Worm (Caenorhabditis elegans) whole organism, L4 larva: Measurements from ENCODE around the gene srz-56.

Experiments used
- F26F4.8 ChIP-seq: fragments of 200-800 bp; sonication (Bioruptor generic); conservative IDR thresholded peaks from 2 replicates; pipeline ENCODE4 v1.3.6; 2022; ENCODE audit warnings: missing genetic modification characterization, missing compliant biosample characterization
- F37D6.2 ChIP-seq: sonication (generic microtip); optimal IDR thresholded peaks from 2 replicates; lab custom pipeline; 2016; ENCODE audit warnings: mild to moderate bottlenecking, missing genetic modification characterization, missing compliant biosample characterization
- F44E2.7 ChIP-seq: fragments of 200-800 bp; sonication (Bioruptor generic); IDR thresholded peaks from 2 replicates; pipeline ENCODE4 v2.1.2; 2022; ENCODE audit warnings: missing genetic modification characterization, missing compliant biosample characterization
- F49E8.2 ChIP-seq: sonication (generic microtip); optimal IDR thresholded peaks from 2 replicates; lab custom pipeline; 2016; ENCODE audit warnings: missing compliant biosample characterization, mild to moderate bottlenecking, missing genetic modification characterization, borderline replicate concordance
- R02D3.7 ChIP-seq: fragments of 150-350 bp; sonication (generic microtip); optimal IDR thresholded peaks from 3 replicates; lab custom pipeline; 2014; ENCODE audit warnings: missing biosample characterization, missing genetic modification characterization
- T20F7.1 ChIP-seq: fragments of 200-800 bp; sonication (Bioruptor generic); optimal IDR thresholded peaks from 2 replicates; lab custom pipeline; 2018; ENCODE audit warnings: mild to moderate bottlenecking, missing genetic modification characterization, missing compliant biosample characterization
- Y5F2A.4 ChIP-seq: fragments of 200-800 bp; sonication (Bioruptor generic); optimal IDR thresholded peaks from 2 replicates; lab custom pipeline; 2018; ENCODE audit warnings: mild to moderate bottlenecking, missing genetic modification characterization, missing compliant biosample characterization
- ZK337.2 ChIP-seq: fragments of 200-800 bp; sonication (Bioruptor generic); IDR thresholded peaks from 2 replicates; pipeline ENCODE4 v1.3.6; 2022; ENCODE audit warnings: missing genetic modification reagents, missing genetic modification characterization, missing compliant biosample characterization
- ZK546.5 ChIP-seq, 2 experiments: sonication (generic microtip); optimal IDR thresholded peaks; 2 replicates each; lab custom pipeline; 2017; ENCODE audit warnings: missing biosample characterization in 2 of 2, missing genetic modification characterization in 2 of 2
- arid-1 ChIP-seq: fragments of 200-800 bp; sonication (Bioruptor generic); conservative IDR thresholded peaks from 2 replicates; pipeline ENCODE4 v1.3.6; 2022; ENCODE audit warnings: missing genetic modification reagents, missing genetic modification characterization, missing compliant biosample characterization
- attf-4 ChIP-seq: sonication (generic microtip); optimal IDR thresholded peaks from 3 replicates; lab custom pipeline; 2017; ENCODE audit warnings: missing biosample characterization, missing genetic modification characterization
- ceh-28 ChIP-seq: fragments of 150-350 bp; optimal IDR thresholded peaks from 2 replicates; lab custom pipeline; 2014; ENCODE audit warnings: missing biosample characterization, missing genetic modification reagents, missing genetic modification characterization
- ceh-62 ChIP-seq: sonication (generic microtip); optimal IDR thresholded peaks from 2 replicates; lab custom pipeline; 2017; ENCODE audit warnings: missing biosample characterization, missing genetic modification characterization
- daf-16 ChIP-seq, 3 experiments: sonication (generic microtip); optimal IDR thresholded peaks; 2 replicates each; lab custom pipeline; 2016 to 2017; ENCODE audit warnings: missing genetic modification characterization in 3 of 3, missing genetic modification reagents in 3 of 3, mild to moderate bottlenecking in 2 of 3, missing compliant biosample characterization in 2 of 3, missing biosample characterization in 1 of 3, moderate library complexity in 1 of 3
- dmd-6 ChIP-seq: fragments of 200-800 bp; sonication (Bioruptor generic); IDR thresholded peaks from 2 replicates; pipeline ENCODE4 v1.3.6; 2022; ENCODE audit warnings: missing genetic modification reagents, missing genetic modification characterization, missing compliant biosample characterization
- duxl-1 ChIP-seq: sonication (generic microtip); optimal IDR thresholded peaks from 2 replicates; lab custom pipeline; 2016; ENCODE audit warnings: mild to moderate bottlenecking, missing genetic modification characterization, moderate library complexity, missing compliant biosample characterization; ENCODE audit not compliant: poor library complexity
- egl-27 ChIP-seq: sonication (generic microtip); optimal IDR thresholded peaks from 3 replicates; lab custom pipeline; 2017; ENCODE audit warnings: missing biosample characterization, missing genetic modification reagents, missing genetic modification characterization
- fkh-10 ChIP-seq: fragments of 150-350 bp; optimal IDR thresholded peaks from 2 replicates; lab custom pipeline; 2014; ENCODE audit warnings: missing biosample characterization, missing genetic modification reagents, missing genetic modification characterization
- hif-1 ChIP-seq, 2 experiments: sonication (generic microtip); optimal IDR thresholded peaks; 2 replicates each; lab custom pipeline; 2016 to 2017; ENCODE audit warnings: missing compliant biosample characterization in 2 of 2, missing genetic modification characterization in 2 of 2, missing genetic modification reagents in 2 of 2, missing genotype in 2 of 2, mild to moderate bottlenecking in 1 of 2
- hlh-30 ChIP-seq: sonication (generic microtip); optimal IDR thresholded peaks from 2 replicates; lab custom pipeline; 2017; ENCODE audit warnings: antibody characterized with exemption, mild to moderate bottlenecking, missing genetic modification characterization, missing compliant biosample characterization; ENCODE audit not compliant: insufficient read depth
- hmg-1.1 ChIP-seq: fragments of 200-800 bp; sonication (Bioruptor generic); IDR thresholded peaks from 2 replicates; pipeline ENCODE4 v1.3.6; 2022; ENCODE audit warnings: missing genetic modification reagents, missing genetic modification characterization, missing compliant biosample characterization
- lin-15B ChIP-seq: fragments of 150-350 bp; sonication (generic microtip); optimal IDR thresholded peaks from 3 replicates; lab custom pipeline; 2014; ENCODE audit warnings: missing biosample characterization, missing genetic modification characterization
- lin-38 ChIP-seq: fragments of 200-800 bp; sonication (Bioruptor generic); IDR thresholded peaks from 2 replicates; pipeline ENCODE4 v1.3.6; 2022; ENCODE audit warnings: missing genetic modification reagents, missing genetic modification characterization, missing compliant biosample characterization
- madf-9 ChIP-seq: fragments of 200-800 bp; sonication (Bioruptor generic); conservative IDR thresholded peaks from 2 replicates; pipeline ENCODE4 v1.3.6; 2022; ENCODE audit warnings: missing genetic modification reagents, missing genetic modification characterization, missing compliant biosample characterization
- mes-2 ChIP-seq: sonication (generic microtip); optimal IDR thresholded peaks from 2 replicates; lab custom pipeline; 2016; ENCODE audit warnings: missing genotype, mild to moderate bottlenecking, missing genetic modification characterization, missing compliant biosample characterization; ENCODE audit not compliant: poor library complexity, severe bottlenecking
- nhr-102 ChIP-seq: sonication (generic microtip); optimal IDR thresholded peaks from 2 replicates; lab custom pipeline; 2016; ENCODE audit warnings: mild to moderate bottlenecking, missing genetic modification characterization, moderate library complexity, missing compliant biosample characterization
- nhr-25 ChIP-seq: sonication (generic microtip); optimal IDR thresholded peaks from 2 replicates; lab custom pipeline; 2017; ENCODE audit warnings: missing genetic modification characterization, mild to moderate bottlenecking, missing compliant biosample characterization, antibody characterized with exemption, moderate library complexity, borderline replicate concordance; ENCODE audit not compliant: insufficient read depth
- nhr-42 ChIP-seq: fragments of 200-800 bp; sonication (Bioruptor generic); IDR thresholded peaks from 2 replicates; pipeline ENCODE4 v1.3.6; 2022; ENCODE audit warnings: missing genetic modification characterization, missing compliant biosample characterization
- nhr-48 ChIP-seq: sonication (generic microtip); optimal IDR thresholded peaks from 2 replicates; lab custom pipeline; 2016; ENCODE audit warnings: mild to moderate bottlenecking, missing genetic modification characterization, missing compliant biosample characterization
- nhr-6 ChIP-seq: fragments of 150-350 bp; optimal IDR thresholded peaks from 2 replicates; lab custom pipeline; 2014; ENCODE audit warnings: missing biosample characterization, missing genetic modification characterization
- pha-4 ChIP-seq, 2 experiments: fragments of 150-350 bp in 1 of 2; fragments of 200-800 bp in 1 of 2; sonication (Bioruptor generic) in 1 of 2; IDR thresholded peaks in 1 of 2; optimal IDR thresholded peaks in 1 of 2; 2 replicates each; pipeline versions ENCODE4 v1.3.6 to Lab custom; 2014 to 2022; ENCODE audit warnings: missing genetic modification characterization in 2 of 2, missing genetic modification reagents in 2 of 2, missing biosample characterization in 1 of 2, missing compliant biosample characterization in 1 of 2
- pqm-1 ChIP-seq: sonication (generic microtip); optimal IDR thresholded peaks from 2 replicates; lab custom pipeline; 2017; ENCODE audit warnings: missing biosample characterization, missing genetic modification characterization
- saeg-2 ChIP-seq: fragments of 200-800 bp; sonication (Bioruptor generic); IDR thresholded peaks from 2 replicates; pipeline ENCODE4 v1.3.6; 2022; ENCODE audit warnings: missing genetic modification reagents, missing genetic modification characterization, missing compliant biosample characterization
- set-16 ChIP-seq: fragments of 200-800 bp; sonication (Bioruptor generic); IDR thresholded peaks from 2 replicates; pipeline ENCODE4 v1.3.6; 2022; ENCODE audit warnings: missing genetic modification reagents, missing genetic modification characterization, missing compliant biosample characterization
- snpc-4 ChIP-seq: fragments of 150-350 bp; optimal IDR thresholded peaks from 2 replicates; lab custom pipeline; 2014; ENCODE audit warnings: missing biosample characterization, missing genetic modification characterization
- tag-97 ChIP-seq: fragments of 200-800 bp; sonication (Bioruptor generic); IDR thresholded peaks from 2 replicates; pipeline ENCODE4 v1.3.6; 2022; ENCODE audit warnings: missing genetic modification characterization, missing compliant biosample characterization
- tra-1 ChIP-seq: fragments of 200-800 bp; sonication (Bioruptor generic); IDR thresholded peaks from 2 replicates; pipeline ENCODE4 v1.3.6; 2022; ENCODE audit warnings: missing genetic modification reagents, missing genetic modification characterization, missing compliant biosample characterization
- unc-39 ChIP-seq: sonication (generic microtip); optimal IDR thresholded peaks from 2 replicates; lab custom pipeline; 2017; ENCODE audit warnings: missing biosample characterization, missing genetic modification characterization
- zfp-2 ChIP-seq: sonication (generic microtip); optimal IDR thresholded peaks from 2 replicates; lab custom pipeline; 2016; ENCODE audit warnings: mild to moderate bottlenecking, missing genetic modification characterization, missing compliant biosample characterization
- zfp-3 ChIP-seq: fragments of 200-800 bp; sonication (Bioruptor generic); conservative IDR thresholded peaks from 2 replicates; pipeline ENCODE4 v1.3.6; 2022; ENCODE audit warnings: missing genetic modification reagents, missing genetic modification characterization, missing compliant biosample characterization
- zip-2 ChIP-seq: fragments of 150-350 bp; optimal IDR thresholded peaks from 2 replicates; lab custom pipeline; 2014; ENCODE audit warnings: missing biosample characterization, missing genetic modification characterization
- ztf-11 ChIP-seq: fragments of 150-350 bp; optimal IDR thresholded peaks from 2 replicates; lab custom pipeline; 2014; ENCODE audit warnings: missing biosample characterization, missing genetic modification characterization

The srz-56 gene

ce11 chrIII:2227407-2227806 lies 13.2 kb upstream of the srz-56 start, which contains the start of gene fbxa-62:
fbxa-62 (plus strand) TSS chrIII:2227707.
- TF ChIP-seq hlh-30 (tag; lab: Kevin White, UChicago) (no peak), fkh-10 (GFP tag; lab: Kevin White, UChicago) (no peak), tra-1 (GFP tag; lab: Robert Waterston, UW) (no peak), attf-4 (tag; lab: Kevin White, UChicago) (no peak), nhr-6 (tag; lab: Kevin White, UChicago) (no peak), madf-9 (GFP tag; lab: Robert Waterston, UW) (no peak), nhr-42 (GFP tag; lab: Robert Waterston, UW) (no peak), snpc-4 (tag; lab: Kevin White, UChicago) (no peak), ceh-28 (tag; lab: Kevin White, UChicago) (no peak), hif-1 (tag; optimal IDR thresholded peaks at IDR 0.05; lab: Kevin White, UChicago) (no peak), zip-2 (no peak), pha-4 (GFP tag; IDR thresholded peaks at IDR 0.05; lab: Robert Waterston, UW) (no peak), pha-4 (tag; optimal IDR thresholded peaks at IDR 0.05; lab: Kevin White, UChicago) (no peak), set-16 (GFP tag; lab: Robert Waterston, UW) (no peak), ZK337.2 (no peak), arid-1 (GFP tag; lab: Robert Waterston, UW) (no peak), F44E2.7 (no peak)

- TF ChIP-seq lin-15B (tag; lab: Kevin White, UChicago): no peak
- no peak for TF ChIP-seq F26F4.8 (GFP tag; lab: Robert Waterston, UW)
- no peak for TF ChIP-seq hlh-30 (tag; lab: Kevin White, UChicago)
- TF ChIP-seq F49E8.2 (tag; lab: Kevin White, UChicago): no peak
- TF ChIP-seq dmd-6 (GFP tag; lab: Robert Waterston, UW): no peak
- no peak for TF ChIP-seq fkh-10 (GFP tag; lab: Kevin White, UChicago)
- no peak for TF ChIP-seq duxl-1 (tag; lab: Kevin White, UChicago)
- TF ChIP-seq egl-27: no peak
- no peak for TF ChIP-seq unc-39 (tag; lab: Kevin White, UChicago)
- no peak for TF ChIP-seq hif-1 (tag; optimal IDR thresholded peaks at IDR 0.05; lab: Kevin White, UChicago)
- no peak for TF ChIP-seq zfp-2 (tag; lab: Kevin White, UChicago)
- no peak for TF ChIP-seq R02D3.7 (tag; lab: Kevin White, UChicago)
- TF ChIP-seq pqm-1 (tag; lab: Kevin White, UChicago): no peak
- no peak for TF ChIP-seq nhr-102 (tag; lab: Kevin White, UChicago)
- TF ChIP-seq nhr-6 (tag; lab: Kevin White, UChicago): no peak
- no peak for TF ChIP-seq T20F7.1
- no peak for TF ChIP-seq nhr-25 (tag; lab: Kevin White, UChicago)
- TF ChIP-seq daf-16 (GFP tag; optimal IDR thresholded peaks at IDR 0.05; lab: Kevin White, UChicago): no peak
- no peak for TF ChIP-seq daf-16 (tag; optimal IDR thresholded peaks at IDR 0.05; lab: Kevin White, UChicago)
These were observed 8.2 kb upstream of the srz-56 start, which contains the start of gene fbxa-47 for ce11 chrIII:2232360-2232759. fbxa-47 (minus strand) TSS chrIII:2232460.

- no peak for TF ChIP-seq mes-2 (tag; lab: Kevin White, UChicago)
- TF ChIP-seq, all 104 proteins: peak for 0
These were observed 7.2 kb upstream of the srz-56 start for ce11 chrIII:2233399-2233798.

ce11 chrIII:2234192-2234934 lies 6.2 kb upstream of the srz-56 start, which contains the start of gene C39B5.2:
C39B5.2 (plus strand) TSS chrIII:2234884.
- TF ChIP-seq duxl-1 (tag; lab: Kevin White, UChicago) (no peak), lin-38 (GFP tag; lab: Robert Waterston, UW) (no peak), ZK546.5 (tag; optimal IDR thresholded peaks at IDR 0.05; lab: Kevin White, UChicago) (no peak), Y5F2A.4 (GFP tag; lab: Kevin White, UChicago) (no peak), ztf-11 (tag; lab: Kevin White, UChicago) (no peak), zfp-3 (GFP tag; lab: Robert Waterston, UW) (no peak), F37D6.2 (tag; lab: Kevin White, UChicago) (no peak), nhr-48 (tag; lab: Kevin White, UChicago) (no peak), ceh-62 (tag; lab: Kevin White, UChicago) (no peak), tag-97 (GFP tag; lab: Robert Waterston, UW) (no peak), attf-4 (tag; lab: Kevin White, UChicago) (no peak), saeg-2 (GFP tag; lab: Robert Waterston, UW) (no peak), hmg-1.1 (GFP tag; lab: Robert Waterston, UW) (no peak), R02D3.7 (tag; lab: Kevin White, UChicago) (no peak), unc-39 (tag; lab: Kevin White, UChicago) (no peak), lin-15B (tag; lab: Kevin White, UChicago) (no peak)
